Fruit fly (Drosophila melanogaster): ENCODE results near the gene CG34382.
A peak's percentile ranks its signal among the peaks of the same experiment; 100 is the strongest.

The CG34382 gene

dm6 chr3L:9836524-9837047 lies 42.2 kb upstream of the CG34382 start, which contains the start of gene I-2 (continued):
- TF ChIP-seq sens-2 (GFP tag; IDR thresholded peaks at IDR 0.05) (no peak), CG6791 (GFP tag; IDR thresholded peaks at IDR 0.05; ENCODE audit: partially characterized antibody) (peak; percentile 88), sna (GFP tag; IDR thresholded peaks at IDR 0.05; ENCODE audit: partially characterized antibody) (peak; percentile 58), Atf3 (GFP tag; optimal IDR thresholded peaks at IDR 0.05) (no peak), HmgD (GFP tag; optimal IDR thresholded peaks at IDR 0.05) (peak; percentile 45), Oli (tag; optimal IDR thresholded peaks at IDR 0.05) (no peak), toy (GFP tag; IDR thresholded peaks at IDR 0.05) (no peak), PHDP (tag; optimal IDR thresholded peaks at IDR 0.05) (no peak), tin (GFP tag; optimal IDR thresholded peaks at IDR 0.05) (no peak), odd (GFP tag; optimal IDR thresholded peaks at IDR 0.05) (no peak), seq (GFP tag; IDR thresholded peaks at IDR 0.05) (no peak), CrebB (tag; optimal IDR thresholded peaks at IDR 0.05) (no peak), nau (GFP tag; optimal IDR thresholded peaks at IDR 0.05) (no peak), ewg (GFP tag; optimal IDR thresholded peaks at IDR 0.05) (no peak), Hr39 (optimal IDR thresholded peaks at IDR 0.05) (no peak), Nf-YC (tag; optimal IDR thresholded peaks at IDR 0.05) (no peak), wek (GFP tag; optimal IDR thresholded peaks at IDR 0.05) (no peak), ems (GFP tag; optimal IDR thresholded peaks at IDR 0.05) (no peak), CG14860 (GFP tag; IDR thresholded peaks at IDR 0.05; ENCODE audit: partially characterized antibody) (peak; percentile 72), Jarid2 (GFP tag; optimal IDR thresholded peaks at IDR 0.05) (no peak), Atf6 (GFP tag; IDR thresholded peaks at IDR 0.05) (no peak), MBD-R2 (GFP tag; IDR thresholded peaks at IDR 0.05) (peak; percentile 84), CG1602 (GFP tag; optimal IDR thresholded peaks at IDR 0.05) (no peak), CG4730 (GFP tag; IDR thresholded peaks at IDR 0.05) (no peak), NFAT (GFP tag; IDR thresholded peaks at IDR 0.05) (no peak), gsb-n (tag; optimal IDR thresholded peaks at IDR 0.05) (no peak), CG6689 (GFP tag; IDR thresholded peaks at IDR 0.05) (no peak), otp (GFP tag; IDR thresholded peaks at IDR 0.05) (no peak), Myb (GFP tag; optimal IDR thresholded peaks at IDR 0.05) (peak; percentile 49), Ravus (GFP tag; IDR thresholded peaks at IDR 0.05) (no peak), Ada2b (GFP tag; IDR thresholded peaks at IDR 0.05) (no peak), bowl (GFP tag; IDR thresholded peaks at IDR 0.05) (no peak), crc (GFP tag; optimal IDR thresholded peaks at IDR 0.05) (no peak), vfl (GFP tag; optimal IDR thresholded peaks at IDR 0.05) (no peak), ash1 (GFP tag; optimal IDR thresholded peaks at IDR 0.05) (no peak), NC2β (GFP tag; optimal IDR thresholded peaks at IDR 0.05) (peak; percentile 8), CG2120 (GFP tag; optimal IDR thresholded peaks at IDR 0.05) (peak; percentile 54), CG15514 (GFP tag; optimal IDR thresholded peaks at IDR 0.05) (peak; percentile 60), CG10267 (tag; optimal IDR thresholded peaks at IDR 0.05) (peak; percentile 43), pzg (GFP tag; optimal IDR thresholded peaks at IDR 0.05) (peak; percentile 80), fd96Cb (tag; optimal IDR thresholded peaks at IDR 0.05) (no peak), CG13894 (tag; optimal IDR thresholded peaks at IDR 0.05) (no peak), CG6654 (GFP tag; optimal IDR thresholded peaks at IDR 0.05) (no peak), Gsc (GFP tag; IDR thresholded peaks at IDR 0.05) (no peak), dimm (GFP tag; IDR thresholded peaks at IDR 0.05) (no peak), H15 (GFP tag; IDR thresholded peaks at IDR 0.05) (no peak), Kr (GFP tag; optimal IDR thresholded peaks at IDR 0.05) (no peak), fu2 (GFP tag; optimal IDR thresholded peaks at IDR 0.05) (no peak), zf30C (GFP tag; optimal IDR thresholded peaks at IDR 0.05) (no peak), vnd (GFP tag; IDR thresholded peaks at IDR 0.05; ENCODE audit: partially characterized antibody) (peak; percentile 73), CG7786 (GFP tag; optimal IDR thresholded peaks at IDR 0.05) (no peak), amos (GFP tag; IDR thresholded peaks at IDR 0.05; ENCODE audit: partially characterized antibody) (peak; percentile 85)
